Worm (Caenorhabditis elegans) whole organism, L2 larva: ENCODE data around the gene fbxa-165.

Experiments
- C34F6.9 ChIP-seq: fragments of 150-350 bp; optimal IDR thresholded peaks from 2 replicates; lab custom pipeline; 2014; ENCODE audit warnings: missing biosample characterization, missing genetic modification characterization
- F13H6.1 ChIP-seq: sonication (generic microtip); optimal IDR thresholded peaks from 2 replicates; lab custom pipeline; 2016; ENCODE audit warnings: missing genetic modification characterization, missing compliant biosample characterization
- R02D3.7 ChIP-seq: fragments of 150-350 bp; optimal IDR thresholded peaks from 2 replicates; lab custom pipeline; 2014; ENCODE audit warnings: missing biosample characterization, missing genetic modification characterization
- Y55F3AM.14 ChIP-seq: fragments of 200-800 bp; sonication (Bioruptor generic); optimal IDR thresholded peaks from 2 replicates; lab custom pipeline; 2018; ENCODE audit warnings: mild to moderate bottlenecking, missing genetic modification characterization, missing compliant biosample characterization
- ZK546.5 ChIP-seq: sonication (generic microtip); optimal IDR thresholded peaks from 2 replicates; lab custom pipeline; 2017; ENCODE audit warnings: missing biosample characterization, missing genetic modification characterization
- ceh-16 ChIP-seq: fragments of 150-350 bp; optimal IDR thresholded peaks from 2 replicates; lab custom pipeline; 2014; ENCODE audit warnings: missing biosample characterization, missing genetic modification characterization
- egl-27 ChIP-seq: sonication (generic microtip); optimal IDR thresholded peaks from 3 replicates; lab custom pipeline; 2017; ENCODE audit warnings: missing biosample characterization, missing genetic modification reagents, missing genetic modification characterization
- elt-1 ChIP-seq: fragments of 150-350 bp; optimal IDR thresholded peaks from 2 replicates; lab custom pipeline; 2014; ENCODE audit warnings: missing biosample characterization, missing genetic modification characterization
- elt-3 ChIP-seq: sonication (generic microtip); optimal IDR thresholded peaks from 2 replicates; lab custom pipeline; 2017; ENCODE audit warnings: missing biosample characterization, missing genetic modification characterization
- fos-1 ChIP-seq: fragments of 150-350 bp; optimal IDR thresholded peaks from 2 replicates; lab custom pipeline; 2014; ENCODE audit warnings: missing biosample characterization, missing genetic modification characterization
- gmeb-1 ChIP-seq: fragments of 150-350 bp; optimal IDR thresholded peaks from 2 replicates; lab custom pipeline; 2014; ENCODE audit warnings: missing biosample characterization, missing genetic modification characterization
- lin-11 ChIP-seq: fragments of 150-350 bp; sonication (generic microtip); optimal IDR thresholded peaks from 2 replicates; lab custom pipeline; 2014; ENCODE audit warnings: missing biosample characterization, missing genetic modification characterization, inconsistent platforms, mixed read lengths
- lin-13 ChIP-seq: fragments of 150-350 bp; optimal IDR thresholded peaks from 2 replicates; lab custom pipeline; 2014; ENCODE audit warnings: missing biosample characterization, missing genetic modification reagents, missing genetic modification characterization
- lin-39 ChIP-seq: fragments of 150-350 bp; optimal IDR thresholded peaks from 2 replicates; lab custom pipeline; 2014; ENCODE audit warnings: missing biosample characterization, missing genetic modification reagents, missing genetic modification characterization
- lsy-2 ChIP-seq, 2 experiments: fragments of 150-350 bp in 1 of 2; sonication (generic microtip) in 1 of 2; optimal IDR thresholded peaks; 2 replicates each; lab custom pipeline; 2014 to 2017; ENCODE audit warnings: missing biosample characterization in 2 of 2, missing genetic modification characterization in 2 of 2
- mab-5 ChIP-seq: fragments of 150-350 bp; optimal IDR thresholded peaks from 2 replicates; lab custom pipeline; 2014; ENCODE audit warnings: missing biosample characterization, missing genetic modification characterization
- mbf-1 ChIP-seq: sonication (generic microtip); optimal IDR thresholded peaks from 2 replicates; lab custom pipeline; 2017; ENCODE audit warnings: missing biosample characterization, missing genetic modification characterization
- mdl-1 ChIP-seq, 2 experiments: fragments of 150-350 bp in 1 of 2; sonication (generic microtip) in 1 of 2; optimal IDR thresholded peaks; 2 replicates each; lab custom pipeline; 2017; ENCODE audit warnings: missing biosample characterization in 2 of 2, missing genetic modification characterization in 2 of 2
- nhr-10 ChIP-seq: sonication (generic microtip); optimal IDR thresholded peaks from 2 replicates; lab custom pipeline; 2017; ENCODE audit warnings: missing biosample characterization, missing genetic modification characterization
- nhr-11 ChIP-seq: fragments of 150-350 bp; optimal IDR thresholded peaks from 2 replicates; lab custom pipeline; 2014; ENCODE audit warnings: missing biosample characterization, missing genetic modification characterization
- nhr-12 ChIP-seq: fragments of 150-350 bp; optimal IDR thresholded peaks from 2 replicates; lab custom pipeline; 2014; ENCODE audit warnings: missing biosample characterization, missing genetic modification characterization
- nhr-129 ChIP-seq: fragments of 150-350 bp; optimal IDR thresholded peaks from 2 replicates; lab custom pipeline; 2014; ENCODE audit warnings: missing biosample characterization, missing genetic modification characterization
- nhr-25 ChIP-seq: fragments of 150-350 bp; sonication (generic microtip); optimal IDR thresholded peaks from 3 replicates; lab custom pipeline; 2014; ENCODE audit warnings: missing biosample characterization, missing genetic modification characterization
- nhr-6 ChIP-seq: fragments of 150-350 bp; optimal IDR thresholded peaks from 2 replicates; lab custom pipeline; 2014; ENCODE audit warnings: missing biosample characterization, missing genetic modification characterization
- nhr-77 ChIP-seq: fragments of 150-350 bp; optimal IDR thresholded peaks from 2 replicates; lab custom pipeline; 2014; ENCODE audit warnings: missing biosample characterization, missing genetic modification characterization
- peb-1 ChIP-seq: fragments of 150-350 bp; optimal IDR thresholded peaks from 2 replicates; lab custom pipeline; 2014; ENCODE audit warnings: missing biosample characterization, missing genetic modification characterization
- sem-4 ChIP-seq: fragments of 150-350 bp; optimal IDR thresholded peaks from 2 replicates; lab custom pipeline; 2014; ENCODE audit warnings: missing biosample characterization, missing genetic modification reagents, missing genetic modification characterization
- sma-3 ChIP-seq: sonication (generic microtip); optimal IDR thresholded peaks from 2 replicates; lab custom pipeline; 2016; ENCODE audit warnings: missing genetic modification reagents, missing genetic modification characterization, missing compliant biosample characterization
- sma-9 ChIP-seq, 2 experiments: fragments of 150-350 bp in 1 of 2; sonication (generic microtip) in 1 of 2; optimal IDR thresholded peaks; 2 replicates each; lab custom pipeline; 2014 to 2016; ENCODE audit warnings: missing genetic modification characterization in 2 of 2, mild to moderate bottlenecking in 1 of 2, missing biosample characterization in 1 of 2, missing compliant biosample characterization in 1 of 2, missing genetic modification reagents in 1 of 2, moderate library complexity in 1 of 2
- unc-55 ChIP-seq: fragments of 150-350 bp; sonication (generic microtip); optimal IDR thresholded peaks from 3 replicates; lab custom pipeline; 2014; ENCODE audit warnings: missing biosample characterization, missing genetic modification reagents, missing genetic modification characterization
- unc-62 ChIP-seq: fragments of 150-350 bp; optimal IDR thresholded peaks from 2 replicates; lab custom pipeline; 2014; ENCODE audit warnings: missing biosample characterization, missing genetic modification reagents, missing genetic modification characterization
- zag-1 ChIP-seq: fragments of 150-350 bp; optimal IDR thresholded peaks from 2 replicates; lab custom pipeline; 2014; ENCODE audit warnings: missing biosample characterization, missing genetic modification characterization
- ztf-1 ChIP-seq: fragments of 200-800 bp; sonication (Bioruptor generic); conservative IDR thresholded peaks from 2 replicates; pipeline ENCODE4 v1.3.6; 2022; ENCODE audit warnings: missing genetic modification characterization, missing compliant biosample characterization
- ztf-11 ChIP-seq: sonication (generic microtip); optimal IDR thresholded peaks from 2 replicates; lab custom pipeline; 2017; ENCODE audit warnings: missing biosample characterization, missing genetic modification characterization

fbxa-165 gene

ce11 chrII:1616382-1616781 lies at the start of gene fbxa-165:
fbxa-165 (minus strand) TSS chrII:1616482.
- no peak for TF ChIP-seq elt-3 (tag; lab: Kevin White, UChicago)
- no peak for TF ChIP-seq ZK546.5 (tag; lab: Kevin White, UChicago)
- TF ChIP-seq unc-62 (GFP tag; lab: Kevin White, UChicago): no peak
- no peak for TF ChIP-seq mab-5 (tag; lab: Kevin White, UChicago)
- no peak for TF ChIP-seq nhr-12 (tag; lab: Kevin White, UChicago)
- TF ChIP-seq unc-55 (GFP tag; lab: Kevin White, UChicago): no peak
- no peak for TF ChIP-seq ztf-1 (GFP tag; lab: Robert Waterston, UW)
- no peak for TF ChIP-seq ztf-11 (tag; lab: Kevin White, UChicago)
- no peak for TF ChIP-seq egl-27 (tag; lab: Kevin White, UChicago)
- TF ChIP-seq lin-11: no peak
- TF ChIP-seq nhr-25: no peak
- no peak for TF ChIP-seq sma-9 (GFP tag; optimal IDR thresholded peaks at IDR 0.05; lab: Kevin White, UChicago)
- TF ChIP-seq sma-9 (tag; optimal IDR thresholded peaks at IDR 0.05; lab: Kevin White, UChicago): no peak
- no peak for TF ChIP-seq sma-3 (GFP tag; lab: Kevin White, UChicago)
- no peak for TF ChIP-seq mdl-1 (tag; optimal IDR thresholded peaks at IDR 0.05; lab: Kevin White, UChicago)

ce11 chrII:1666025-1666424 lies 49.7 kb upstream of the fbxa-165 start, which contains the start of gene srlf-29:
srlf-29 (plus strand) TSS chrII:1666325.
- TF ChIP-seq nhr-10 (tag; lab: Kevin White, UChicago): no peak
- TF ChIP-seq sma-9 (GFP tag; optimal IDR thresholded peaks at IDR 0.05; lab: Kevin White, UChicago): no peak
- no peak for TF ChIP-seq sma-9 (tag; optimal IDR thresholded peaks at IDR 0.05; lab: Kevin White, UChicago)
- TF ChIP-seq egl-27 (tag; lab: Kevin White, UChicago): no peak
- TF ChIP-seq peb-1 (tag; lab: Kevin White, UChicago): no peak
- no peak for TF ChIP-seq nhr-11 (tag; lab: Kevin White, UChicago)
- no peak for TF ChIP-seq C34F6.9 (tag; lab: Kevin White, UChicago)
- no peak for TF ChIP-seq lsy-2 (tag; optimal IDR thresholded peaks at IDR 0.05; lab: Kevin White, UChicago)
- no peak for TF ChIP-seq zag-1 (tag; lab: Kevin White, UChicago)
- TF ChIP-seq elt-1 (tag; lab: Kevin White, UChicago): no peak
- no peak for TF ChIP-seq Y55F3AM.14 (GFP tag; lab: Kevin White, UChicago)
- TF ChIP-seq mbf-1 (tag; lab: Kevin White, UChicago): no peak
- TF ChIP-seq R02D3.7 (tag; lab: Kevin White, UChicago): no peak
- TF ChIP-seq nhr-12 (tag; lab: Kevin White, UChicago): no peak
- no peak for TF ChIP-seq lin-39 (tag; lab: Kevin White, UChicago)
- no peak for TF ChIP-seq mab-5 (tag; lab: Kevin White, UChicago)
- no peak for TF ChIP-seq nhr-77
- TF ChIP-seq fos-1 (tag; lab: Kevin White, UChicago): no peak
- TF ChIP-seq nhr-129 (tag; lab: Kevin White, UChicago): no peak

ce11 chrII:1663516-1663915 lies 47.2 kb upstream of the fbxa-165 start, which contains the start of gene duxl-1:
duxl-1 (plus strand) TSS chrII:1663699.
- TF ChIP-seq unc-62 (GFP tag; lab: Kevin White, UChicago) (no peak), nhr-129 (tag; lab: Kevin White, UChicago) (peak; percentile 11), sma-9 (GFP tag; optimal IDR thresholded peaks at IDR 0.05; lab: Kevin White, UChicago) (peak; percentile 52), sma-9 (tag; optimal IDR thresholded peaks at IDR 0.05; lab: Kevin White, UChicago) (no peak), nhr-10 (tag; lab: Kevin White, UChicago) (no peak), fos-1 (tag; lab: Kevin White, UChicago) (peak; percentile 49), F13H6.1 (tag; lab: Kevin White, UChicago) (peak; percentile 74), unc-55 (GFP tag; lab: Kevin White, UChicago) (peak; percentile 24), ceh-16 (no peak)

- TF ChIP-seq nhr-6 (tag; lab: Kevin White, UChicago) (no peak), lsy-2 (tag; optimal IDR thresholded peaks at IDR 0.05; lab: Kevin White, UChicago) (peak in 1 of 2 experiments; percentile 41), gmeb-1 (tag; lab: Kevin White, UChicago) (no peak), lin-13 (GFP tag; lab: Kevin White, UChicago) (no peak), sem-4 (tag; lab: Kevin White, UChicago) (no peak), mdl-1 (tag; optimal IDR thresholded peaks at IDR 0.05; lab: Kevin White, UChicago) (no peak)
These were observed 46.6 kb upstream of the fbxa-165 start, which contains the start of gene ZC204.14 for ce11 chrII:1662881-1663280. ZC204.14 (minus strand) TSS chrII:1662949.
